Fruit fly (Drosophila melanogaster) whole organism, embryonic: Measurements from ENCODE around the gene Ugt36F1.

Experiments used
- BEAF-32 ChIP-seq: fragments of 200-800 bp; sonication (Bioruptor generic); optimal IDR thresholded peaks from 3 replicates; lab custom pipeline; 2017; ENCODE audit warnings: missing biosample characterization, missing genetic modification characterization, mild to moderate bottlenecking, moderate library complexity, missing genetic modification reagents
- CG10147 ChIP-seq: fragments of 200-800 bp; sonication (Bioruptor generic); optimal IDR thresholded peaks from 2 replicates; lab custom pipeline; 2019; ENCODE audit warnings: missing biosample characterization, mild to moderate bottlenecking, missing genetic modification characterization, moderate library complexity
- CG14441 ChIP-seq: fragments of 200-800 bp; sonication (Bioruptor generic); IDR thresholded peaks from 2 replicates; pipeline ENCODE4 v1.3.6; 2022; ENCODE audit warnings: missing biosample characterization, missing genetic modification characterization
- CG14667 ChIP-seq: fragments of 200-800 bp; sonication (Bioruptor generic); IDR thresholded peaks from 2 replicates; pipeline ENCODE4 v1.3.6; 2022; ENCODE audit warnings: missing biosample characterization, missing genetic modification characterization
- CG15073 ChIP-seq: fragments of 200-800 bp; sonication (Bioruptor generic); optimal IDR thresholded peaks from 2 replicates; lab custom pipeline; 2016; ENCODE audit warnings: missing biosample characterization, missing genetic modification characterization
- CG1529 ChIP-seq: fragments of 200-800 bp; sonication (Bioruptor generic); optimal IDR thresholded peaks from 3 replicates; lab custom pipeline; 2018; ENCODE audit warnings: missing biosample characterization, missing genetic modification characterization
- CG1602 ChIP-seq: fragments of 200-800 bp; sonication (Bioruptor generic); optimal IDR thresholded peaks from 3 replicates; lab custom pipeline; 2016; ENCODE audit warnings: missing biosample characterization, missing genetic modification characterization
- CG16863 ChIP-seq: fragments of 200-800 bp; sonication (Bioruptor generic); optimal IDR thresholded peaks from 3 replicates; lab custom pipeline; 2016; ENCODE audit warnings: missing biosample characterization, missing genetic modification characterization
- CG17186 ChIP-seq: fragments of 200-800 bp; sonication (Bioruptor generic); optimal IDR thresholded peaks from 3 replicates; lab custom pipeline; 2017; ENCODE audit warnings: missing biosample characterization, missing genetic modification reagents, missing genetic modification characterization
- CG17359 ChIP-seq: fragments of 200-800 bp; sonication (Bioruptor generic); optimal IDR thresholded peaks from 3 replicates; lab custom pipeline; 2018; ENCODE audit warnings: missing biosample characterization, mild to moderate bottlenecking, missing genetic modification characterization, moderate library complexity
- CG17568 ChIP-seq: fragments of 200-800 bp; sonication (Bioruptor generic); optimal IDR thresholded peaks from 2 replicates; lab custom pipeline; 2018; ENCODE audit warnings: missing biosample characterization, mild to moderate bottlenecking, missing genetic modification characterization, moderate library complexity
- CG18011 ChIP-seq: fragments of 200-800 bp; sonication (Bioruptor generic); optimal IDR thresholded peaks from 2 replicates; lab custom pipeline; 2017; ENCODE audit warnings: missing biosample characterization, missing genetic modification characterization, mild to moderate bottlenecking, moderate library complexity, missing genotype
- CG2116 ChIP-seq: fragments of 200-800 bp; sonication (Bioruptor generic); optimal IDR thresholded peaks from 3 replicates; lab custom pipeline; 2018; ENCODE audit warnings: missing biosample characterization, mild to moderate bottlenecking, missing genetic modification characterization
- CG30403 ChIP-seq: fragments of 200-800 bp; sonication (Bioruptor generic); optimal IDR thresholded peaks from 3 replicates; lab custom pipeline; 2016; ENCODE audit warnings: missing biosample characterization, missing genetic modification characterization
- CG31388 ChIP-seq: fragments of 200-800 bp; sonication (Bioruptor generic); optimal IDR thresholded peaks from 2 replicates; lab custom pipeline; 2016; ENCODE audit warnings: missing biosample characterization, missing genetic modification characterization
- CG33557 ChIP-seq: fragments of 200-800 bp; sonication (Bioruptor generic); optimal IDR thresholded peaks from 2 replicates; lab custom pipeline; 2019; ENCODE audit warnings: missing biosample characterization, mild to moderate bottlenecking, missing genetic modification characterization, moderate library complexity
- CG3995 ChIP-seq: fragments of 200-800 bp; sonication (Bioruptor generic); optimal IDR thresholded peaks from 3 replicates; lab custom pipeline; 2016; ENCODE audit warnings: missing biosample characterization, missing genetic modification characterization
- CG4282 ChIP-seq: fragments of 200-800 bp; sonication (Bioruptor generic); optimal IDR thresholded peaks from 2 replicates; lab custom pipeline; 2016; ENCODE audit warnings: missing biosample characterization, missing genetic modification characterization
- CG5953 ChIP-seq: fragments of 200-800 bp; sonication (Bioruptor generic); IDR thresholded peaks from 2 replicates; pipeline ENCODE4 v1.3.6; 2022; ENCODE audit warnings: missing biosample characterization, missing genetic modification characterization
- CG7372 ChIP-seq: fragments of 200-800 bp; sonication (Bioruptor generic); IDR thresholded peaks from 2 replicates; pipeline ENCODE4 v1.3.6; 2022; ENCODE audit warnings: missing biosample characterization, missing genetic modification characterization
- CG9437 ChIP-seq: fragments of 200-800 bp; sonication (Bioruptor generic); optimal IDR thresholded peaks from 2 replicates; lab custom pipeline; 2018; ENCODE audit warnings: missing biosample characterization, mild to moderate bottlenecking, missing genetic modification characterization
- Dp ChIP-seq: fragments of 200-800 bp; sonication (Bioruptor generic); optimal IDR thresholded peaks from 2 replicates; lab custom pipeline; 2018; ENCODE audit warnings: missing biosample characterization, mild to moderate bottlenecking, missing genetic modification characterization, moderate library complexity
- HHEX ChIP-seq: fragments of 200-800 bp; sonication (Bioruptor generic); optimal IDR thresholded peaks from 3 replicates; lab custom pipeline; 2017; ENCODE audit warnings: missing biosample characterization, mild to moderate bottlenecking, missing genetic modification characterization, missing genetic modification reagents
- Hr51 ChIP-seq, 2 experiments: fragments of 200-800 bp; sonication (Bioruptor generic); optimal IDR thresholded peaks; 2 replicates in 1 of 2; 3 replicates in 1 of 2; lab custom pipeline; 2016 to 2018; ENCODE audit warnings: missing biosample characterization in 2 of 2, missing genetic modification characterization in 2 of 2, mild to moderate bottlenecking in 1 of 2, moderate library complexity in 1 of 2
- Mad ChIP-seq: fragments of 200-800 bp; sonication (Bioruptor generic); optimal IDR thresholded peaks from 2 replicates; lab custom pipeline; 2016; ENCODE audit warnings: missing biosample characterization, missing genetic modification characterization
- Sox100B ChIP-seq: fragments of 200-800 bp; sonication (Bioruptor generic); optimal IDR thresholded peaks from 3 replicates; lab custom pipeline; 2018; ENCODE audit warnings: missing biosample characterization, mild to moderate bottlenecking, missing genetic modification characterization
- Vsx1 ChIP-seq: fragments of 200-800 bp; sonication (Bioruptor generic); optimal IDR thresholded peaks from 2 replicates; lab custom pipeline; 2017; ENCODE audit warnings: missing biosample characterization, mild to moderate bottlenecking, missing genetic modification characterization, missing genetic modification reagents
- Xbp1 ChIP-seq: fragments of 200-800 bp; sonication (Bioruptor generic); optimal IDR thresholded peaks from 3 replicates; lab custom pipeline; 2016; ENCODE audit warnings: missing biosample characterization, mild to moderate bottlenecking, missing genetic modification characterization
- amos ChIP-seq: fragments of 200-800 bp; sonication (Bioruptor generic); IDR thresholded peaks from 2 replicates; pipeline ENCODE4 v1.3.6; 2022; ENCODE audit warnings: missing biosample characterization, missing genetic modification characterization; ENCODE audit not compliant: partially characterized antibody
- aop ChIP-seq: fragments of 200-800 bp; sonication (Bioruptor generic); IDR thresholded peaks from 2 replicates; pipeline ENCODE4 v1.3.6; 2022; ENCODE audit warnings: missing biosample characterization, missing genetic modification characterization
- az2 ChIP-seq: fragments of 200-800 bp; sonication (Bioruptor generic); optimal IDR thresholded peaks from 3 replicates; lab custom pipeline; 2016; ENCODE audit warnings: missing biosample characterization, missing genetic modification characterization
- chinmo ChIP-seq: fragments of 200-800 bp; sonication (Bioruptor generic); IDR thresholded peaks from 4 replicates; pipeline ENCODE4 v1.3.6; 2022; ENCODE audit warnings: missing biosample characterization, missing genetic modification characterization; ENCODE audit not compliant: partially characterized antibody
- crc ChIP-seq: fragments of 200-800 bp; sonication (Bioruptor generic); optimal IDR thresholded peaks from 2 replicates; lab custom pipeline; 2016; ENCODE audit warnings: missing biosample characterization, missing genetic modification characterization
- crp ChIP-seq, 2 experiments: fragments of 200-800 bp; sonication (Bioruptor generic); optimal IDR thresholded peaks; 2 replicates in 1 of 2; 3 replicates in 1 of 2; lab custom pipeline; 2017; ENCODE audit warnings: missing biosample characterization in 2 of 2, missing genetic modification characterization in 2 of 2, mild to moderate bottlenecking in 1 of 2, moderate library complexity in 1 of 2
- dpn ChIP-seq, 2 experiments: fragments of 200-800 bp; sonication (Bioruptor generic); optimal IDR thresholded peaks; 3 replicates each; lab custom pipeline; 2016; ENCODE audit warnings: missing biosample characterization in 2 of 2, missing genetic modification characterization in 2 of 2
- fu2 ChIP-seq: fragments of 200-800 bp; sonication (Bioruptor generic); optimal IDR thresholded peaks from 2 replicates; lab custom pipeline; 2016; ENCODE audit warnings: missing biosample characterization, missing genetic modification characterization
- ind ChIP-seq: fragments of 200-800 bp; sonication (Bioruptor generic); optimal IDR thresholded peaks from 3 replicates; lab custom pipeline; 2016; ENCODE audit warnings: missing biosample characterization, missing genetic modification characterization
- kay ChIP-seq: fragments of 200-800 bp; sonication (Bioruptor generic); optimal IDR thresholded peaks from 2 replicates; lab custom pipeline; 2016; ENCODE audit warnings: missing biosample characterization, missing genetic modification characterization
- lbe ChIP-seq: fragments of 200-800 bp; sonication (Bioruptor generic); optimal IDR thresholded peaks from 2 replicates; lab custom pipeline; 2016; ENCODE audit warnings: missing biosample characterization, mild to moderate bottlenecking, missing genetic modification characterization
- onecut ChIP-seq: fragments of 200-800 bp; sonication (Bioruptor generic); IDR thresholded peaks from 2 replicates; pipeline ENCODE4 v1.3.6; 2022; ENCODE audit warnings: missing biosample characterization, missing genetic modification characterization
- pita ChIP-seq: fragments of 200-800 bp; sonication (Bioruptor generic); optimal IDR thresholded peaks from 2 replicates; lab custom pipeline; 2017; ENCODE audit warnings: missing biosample characterization, mild to moderate bottlenecking, missing genetic modification characterization
- pros ChIP-seq: fragments of 200-800 bp; sonication (Bioruptor generic); optimal IDR thresholded peaks from 3 replicates; lab custom pipeline; 2019; ENCODE audit warnings: missing biosample characterization, mild to moderate bottlenecking, missing genetic modification characterization, moderate library complexity
- sisA ChIP-seq: fragments of 200-800 bp; sonication (Bioruptor generic); IDR thresholded peaks from 2 replicates; pipeline ENCODE4 v1.3.6; 2022; ENCODE audit warnings: missing biosample characterization, missing genetic modification characterization
- sr ChIP-seq: fragments of 200-800 bp; sonication (Bioruptor generic); IDR thresholded peaks from 3 replicates; pipeline ENCODE4 v1.3.6; 2022; ENCODE audit warnings: missing biosample characterization, missing genetic modification characterization
- ssp ChIP-seq: fragments of 200-800 bp; sonication (Bioruptor generic); IDR thresholded peaks from 2 replicates; pipeline ENCODE4 v1.3.6; 2022; ENCODE audit warnings: missing biosample characterization, missing genetic modification characterization
- tll ChIP-seq, 2 experiments: fragments of 200-800 bp in 1 of 2; fragments of >200 bp in 1 of 2; sonication (Bioruptor generic) in 1 of 2; optimal IDR thresholded peaks; 2 replicates each; lab custom pipeline; 2017 to 2019; ENCODE audit warnings: missing biosample characterization in 2 of 2, missing genetic modification characterization in 2 of 2, mild to moderate bottlenecking in 1 of 2, moderate library complexity in 1 of 2
- vnd ChIP-seq: fragments of 200-800 bp; sonication (Bioruptor generic); IDR thresholded peaks from 3 replicates; pipeline ENCODE4 v1.3.6; 2022; ENCODE audit warnings: missing biosample characterization, missing genetic modification characterization; ENCODE audit not compliant: partially characterized antibody
- yki ChIP-seq: fragments of >200 bp; optimal IDR thresholded peaks from 3 replicates; lab custom pipeline; 2018
- z ChIP-seq: fragments of 200-800 bp; sonication (Bioruptor generic); IDR thresholded peaks from 3 replicates; pipeline ENCODE4 v1.3.6; 2022; ENCODE audit warnings: missing biosample characterization, missing genetic modification characterization

The Ugt36F1 gene

dm6 chr2L:18839143-18839872 lies 20.2 kb downstream of the Ugt36F1 start, which contains the start of gene CG10600 (continued):
- TF ChIP-seq Mad (peak; percentile 90), az2 (GFP tag; lab: Kevin White, UChicago) (peak; percentile 77), onecut (GFP tag; lab: Robert Waterston, UW) (peak; percentile 91), CG17186 (GFP tag; lab: Kevin White, UChicago) (peak; percentile 87), CG7372 (GFP tag; lab: Robert Waterston, UW) (peak; percentile 16; the same call in 1 of the 2 replicates), CG4282 (GFP tag; lab: Kevin White, UChicago) (peak; percentile 84), BEAF-32 (peak; percentile 93), CG16863 (GFP tag; lab: Kevin White, UChicago) (peak; percentile 64), vnd (GFP tag; lab: Robert Waterston, UW) (peak; percentile 58), CG18011 (GFP tag; lab: Kevin White, UChicago) (peak; percentile 64), lbe (GFP tag; lab: Kevin White, UChicago) (peak; percentile 86), pros (GFP tag; lab: Kevin White, UChicago) (no peak), Sox100B (GFP tag; lab: Kevin White, UChicago) (no peak), CG15073 (no peak), aop (GFP tag; lab: Robert Waterston, UW) (no peak), ssp (GFP tag; lab: Robert Waterston, UW) (peak; percentile 66), CG9437 (GFP tag; lab: Kevin White, UChicago) (peak; percentile 59), CG1529 (GFP tag; lab: Kevin White, UChicago) (peak; percentile 39), crp (GFP tag; optimal IDR thresholded peaks at IDR 0.05; lab: Kevin White, UChicago) (peak in 1 of 2 experiments; percentile 44), HHEX (peak; percentile 77), Hr51 (GFP tag; optimal IDR thresholded peaks at IDR 0.05; lab: Kevin White, UChicago) (peak in 1 of 2 experiments; percentile 93), kay (GFP tag; lab: Kevin White, UChicago) (peak; percentile 64), fu2 (GFP tag; lab: Kevin White, UChicago) (peak; percentile 81), CG33557 (peak; percentile 46), z (GFP tag; lab: Robert Waterston, UW) (no peak), pita (GFP tag; lab: Kevin White, UChicago) (peak; percentile 32), CG3995 (GFP tag; lab: Kevin White, UChicago) (peak; percentile 94), CG31388 (GFP tag; lab: Kevin White, UChicago) (peak; percentile 36), ind (GFP tag; lab: Kevin White, UChicago) (peak; percentile 86), yki (lab: Kevin White, UChicago) (no peak), CG1602 (GFP tag; lab: Kevin White, UChicago) (peak; percentile 75), CG17359 (tag; lab: Kevin White, UChicago) (peak; percentile 70), sisA (GFP tag; lab: Robert Waterston, UW) (peak; percentile 70), Vsx1 (GFP tag; lab: Kevin White, UChicago) (no peak), CG14441 (GFP tag; lab: Robert Waterston, UW) (peak; percentile 63), CG5953 (GFP tag; lab: Robert Waterston, UW) (no peak), amos (GFP tag; lab: Robert Waterston, UW) (peak; percentile 92), chinmo (GFP tag; lab: Robert Waterston, UW) (peak; percentile 93), CG10147 (peak; percentile 43), Xbp1 (peak; percentile 89), CG30403 (GFP tag; lab: Kevin White, UChicago) (peak; percentile 86), sr (GFP tag; lab: Robert Waterston, UW) (0 out of 3 replicates have a peak, but pooled peaks have one; percentile 11), dpn (GFP tag; optimal IDR thresholded peaks at IDR 0.05; lab: Kevin White, UChicago) (peak; percentile 90 to 91), CG2116 (GFP tag; lab: Kevin White, UChicago) (peak; percentile 86), CG17568 (GFP tag; lab: Kevin White, UChicago) (no peak), tll (GFP tag; optimal IDR thresholded peaks at IDR 0.05; lab: Kevin White, UChicago) (no peak), CG14667 (GFP tag; lab: Robert Waterston, UW) (peak; percentile 59), Dp (peak; percentile 100), crc (GFP tag; lab: Kevin White, UChicago) (peak; percentile 78)
